Worm (Caenorhabditis elegans) whole organism, L3 larva: ENCODE data around the gene clec-132.

Source experiments
- ZK546.5 ChIP-seq: sonication (generic microtip); optimal IDR thresholded peaks from 2 replicates; lab custom pipeline; 2017; ENCODE audit warnings: missing biosample characterization, missing genetic modification characterization
- ama-1 ChIP-seq: fragments of 150-350 bp; optimal IDR thresholded peaks from 2 replicates; lab custom pipeline; 2018
- ceh-16 ChIP-seq: sonication (generic microtip); optimal IDR thresholded peaks from 2 replicates; lab custom pipeline; 2017; ENCODE audit warnings: missing biosample characterization, missing genetic modification characterization
- ceh-82 ChIP-seq: fragments of 150-350 bp; optimal IDR thresholded peaks from 2 replicates; lab custom pipeline; 2014; ENCODE audit warnings: missing biosample characterization, missing genetic modification characterization
- ceh-9 ChIP-seq: sonication (generic microtip); optimal IDR thresholded peaks from 2 replicates; lab custom pipeline; 2018; ENCODE audit warnings: missing biosample characterization, missing genetic modification characterization
- egl-27 ChIP-seq: sonication (generic microtip); optimal IDR thresholded peaks from 4 replicates; lab custom pipeline; 2017; ENCODE audit warnings: missing biosample characterization, missing genetic modification reagents, missing genetic modification characterization
- egl-5 ChIP-seq: fragments of 150-350 bp; optimal IDR thresholded peaks from 2 replicates; lab custom pipeline; 2017; ENCODE audit warnings: missing biosample characterization, missing genetic modification reagents, missing genetic modification characterization, inconsistent platforms
- elt-2 ChIP-seq: sonication (generic microtip); optimal IDR thresholded peaks from 2 replicates; lab custom pipeline; 2016; ENCODE audit warnings: missing genetic modification reagents, mild to moderate bottlenecking, missing genetic modification characterization, missing compliant biosample characterization
- elt-3 ChIP-seq, 3 experiments: fragments of 150-350 bp in 1 of 3; sonication (generic microtip) in 2 of 3; optimal IDR thresholded peaks; 2 replicates in 2 of 3; 4 replicates in 1 of 3; lab custom pipeline; 2014 to 2017; ENCODE audit warnings: missing biosample characterization in 3 of 3, missing genetic modification characterization in 3 of 3
- eor-1 ChIP-seq, 2 experiments: fragments of 150-350 bp; optimal IDR thresholded peaks; 2 replicates each; lab custom pipeline; 2014 to 2018; ENCODE audit warnings: missing biosample characterization in 2 of 2, missing genetic modification characterization in 2 of 2
- fkh-10 ChIP-seq: sonication (generic microtip); optimal IDR thresholded peaks from 2 replicates; lab custom pipeline; 2017; ENCODE audit warnings: missing biosample characterization, missing genetic modification reagents, missing genetic modification characterization
- fkh-2 ChIP-seq: fragments of 150-350 bp; optimal IDR thresholded peaks from 2 replicates; lab custom pipeline; 2014; ENCODE audit warnings: missing biosample characterization, missing genetic modification reagents, missing genetic modification characterization
- jun-1 ChIP-seq: fragments of 150-350 bp; optimal IDR thresholded peaks from 2 replicates; lab custom pipeline; 2014; ENCODE audit warnings: missing biosample characterization, missing genetic modification reagents, missing genetic modification characterization
- lin-15B ChIP-seq: fragments of 150-350 bp; optimal IDR thresholded peaks from 2 replicates; lab custom pipeline; 2014; ENCODE audit warnings: missing biosample characterization, missing genetic modification characterization
- lin-39 ChIP-seq: fragments of 150-350 bp; optimal IDR thresholded peaks from 2 replicates; lab custom pipeline; 2018; ENCODE audit warnings: missing biosample characterization, missing genetic modification reagents, missing genetic modification characterization
- lsy-12 ChIP-seq: sonication (generic microtip); optimal IDR thresholded peaks from 2 replicates; lab custom pipeline; 2016; ENCODE audit warnings: mild to moderate bottlenecking, missing genetic modification characterization, missing compliant biosample characterization
- mdl-1 ChIP-seq: fragments of 150-350 bp; optimal IDR thresholded peaks from 2 replicates; lab custom pipeline; 2014; ENCODE audit warnings: missing biosample characterization, missing genetic modification characterization
- mml-1 ChIP-seq: fragments of 150-350 bp; sonication (generic microtip); optimal IDR thresholded peaks from 3 replicates; lab custom pipeline; 2014; ENCODE audit warnings: missing biosample characterization, missing genetic modification characterization
- nfya-1 ChIP-seq: sonication (generic microtip); optimal IDR thresholded peaks from 2 replicates; lab custom pipeline; 2017; ENCODE audit warnings: missing genetic modification characterization, mild to moderate bottlenecking, missing compliant biosample characterization, antibody characterized with exemption, moderate library complexity; ENCODE audit not compliant: insufficient read depth
- nhr-11 ChIP-seq: fragments of 150-350 bp; optimal IDR thresholded peaks from 2 replicates; lab custom pipeline; 2014; ENCODE audit warnings: missing biosample characterization, missing genetic modification characterization
- nhr-12 ChIP-seq: fragments of 150-350 bp; optimal IDR thresholded peaks from 2 replicates; lab custom pipeline; 2014; ENCODE audit warnings: missing biosample characterization, missing genetic modification characterization
- nhr-23 ChIP-seq: fragments of 150-350 bp; optimal IDR thresholded peaks from 2 replicates; lab custom pipeline; 2014; ENCODE audit warnings: missing biosample characterization, missing genetic modification reagents, missing genetic modification characterization
- nhr-25 ChIP-seq: sonication (generic microtip); optimal IDR thresholded peaks from 2 replicates; lab custom pipeline; 2017; ENCODE audit warnings: missing biosample characterization, missing genetic modification characterization
- nhr-28 ChIP-seq: fragments of 150-350 bp; optimal IDR thresholded peaks from 2 replicates; lab custom pipeline; 2014; ENCODE audit warnings: missing biosample characterization, missing genetic modification characterization
- nhr-43 ChIP-seq: sonication (generic microtip); optimal IDR thresholded peaks from 2 replicates; lab custom pipeline; 2016; ENCODE audit warnings: mild to moderate bottlenecking, missing genetic modification characterization, missing compliant biosample characterization; ENCODE audit not compliant: poor library complexity, severe bottlenecking
- nhr-76 ChIP-seq: fragments of 150-350 bp; sonication (generic microtip); optimal IDR thresholded peaks from 5 replicates; lab custom pipeline; 2014; ENCODE audit warnings: missing biosample characterization, missing genetic modification characterization
- nhr-77 ChIP-seq: fragments of 150-350 bp; optimal IDR thresholded peaks from 2 replicates; lab custom pipeline; 2014; ENCODE audit warnings: missing biosample characterization, missing genetic modification characterization
- pha-4 ChIP-seq: fragments of 150-350 bp; optimal IDR thresholded peaks from 2 replicates; lab custom pipeline; 2014; ENCODE audit warnings: missing biosample characterization, missing genetic modification reagents, missing genetic modification characterization
- pqm-1 ChIP-seq: fragments of 150-350 bp; optimal IDR thresholded peaks from 2 replicates; lab custom pipeline; 2017; ENCODE audit warnings: missing biosample characterization, missing genetic modification characterization, inconsistent platforms
- sea-2 ChIP-seq: fragments of 150-350 bp; sonication (generic microtip); optimal IDR thresholded peaks from 4 replicates; lab custom pipeline; 2014; ENCODE audit warnings: missing biosample characterization, missing genetic modification reagents, missing genetic modification characterization
- skn-1 ChIP-seq: fragments of 150-350 bp; optimal IDR thresholded peaks from 2 replicates; lab custom pipeline; 2014; ENCODE audit warnings: missing biosample characterization, missing genetic modification characterization
- snpc-4 ChIP-seq: fragments of 150-350 bp; optimal IDR thresholded peaks from 2 replicates; lab custom pipeline; 2014; ENCODE audit warnings: missing biosample characterization, missing genetic modification characterization
- tbx-2 ChIP-seq: sonication (generic microtip); optimal IDR thresholded peaks from 2 replicates; lab custom pipeline; 2016; ENCODE audit warnings: mild to moderate bottlenecking, missing genetic modification characterization, missing compliant biosample characterization
- unc-62 ChIP-seq: fragments of 150-350 bp; sonication (generic microtip); optimal IDR thresholded peaks from 4 replicates; lab custom pipeline; 2014; ENCODE audit warnings: missing biosample characterization, missing genetic modification reagents, missing genetic modification characterization
- zag-1 ChIP-seq: fragments of 150-350 bp; optimal IDR thresholded peaks from 2 replicates; lab custom pipeline; 2014; ENCODE audit warnings: missing biosample characterization, missing genetic modification characterization
- ztf-11 ChIP-seq: fragments of 150-350 bp; optimal IDR thresholded peaks from 2 replicates; lab custom pipeline; 2014; ENCODE audit warnings: missing biosample characterization, missing genetic modification characterization
- ztf-4 ChIP-seq: fragments of 150-350 bp; optimal IDR thresholded peaks from 2 replicates; lab custom pipeline; 2014; ENCODE audit warnings: missing biosample characterization, missing genetic modification characterization

clec-132 gene

DNA sequence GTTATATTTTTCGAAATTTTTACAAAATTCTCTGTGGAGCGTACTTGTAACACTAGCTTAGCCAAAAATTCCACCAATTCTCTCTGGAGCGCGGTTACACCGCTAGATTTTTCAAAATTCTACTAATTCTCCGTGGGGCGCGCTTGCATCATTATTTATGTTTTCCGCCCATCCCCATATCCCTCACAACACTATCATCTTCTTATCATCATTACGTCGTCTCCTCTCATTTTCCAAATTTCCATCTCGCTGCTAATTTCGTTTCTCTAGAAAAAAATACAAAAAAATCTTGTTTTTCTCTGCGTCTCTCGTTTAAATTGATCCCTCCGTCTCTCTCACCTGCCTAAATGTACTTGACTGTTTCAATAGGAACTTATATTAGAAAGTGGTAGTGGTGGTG is 21.6 kb upstream of the clec-132 start:
- TF ChIP-seq tbx-2 (no peak), nhr-43 (tag; lab: Kevin White, UChicago) (peak; percentile 12)

DNA sequence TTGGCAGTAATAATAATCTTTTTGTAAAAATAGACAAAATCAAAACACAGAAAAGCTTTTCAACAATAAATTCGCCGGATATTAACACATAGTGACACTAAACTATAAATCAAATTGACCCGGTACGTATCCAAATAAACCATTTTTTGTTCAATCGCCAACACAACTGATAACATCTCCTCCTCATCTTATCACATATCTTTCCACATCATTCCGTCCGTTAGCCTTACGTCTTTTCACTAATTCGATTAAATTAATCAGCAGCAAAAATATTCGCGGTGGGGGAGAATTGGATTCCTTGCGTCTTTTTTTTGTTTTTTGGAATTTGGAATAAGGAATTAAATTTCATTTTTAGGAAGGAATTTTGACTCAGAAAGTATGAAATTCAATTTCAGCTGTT is 20.3 kb upstream of the clec-132 start:
- TF ChIP-seq zag-1 = no peak
- TF ChIP-seq mdl-1 = no peak
- no peak for TF ChIP-seq elt-3 (tag; optimal IDR thresholded peaks at IDR 0.05; lab: Kevin White, UChicago)
- no peak for TF ChIP-seq jun-1
- no peak for TF ChIP-seq ceh-16
- no peak for TF ChIP-seq eor-1 (tag; optimal IDR thresholded peaks at IDR 0.05; lab: Kevin White, UChicago)
- TF ChIP-seq nhr-23 = no peak
- no peak for TF ChIP-seq ceh-82 (tag; lab: Kevin White, UChicago)
- no peak for TF ChIP-seq egl-27
- no peak for TF ChIP-seq lin-39
- no peak for TF ChIP-seq skn-1
- no peak for TF ChIP-seq sea-2 (GFP tag; lab: Kevin White, UChicago)
- TF ChIP-seq ztf-4 (tag; lab: Kevin White, UChicago) = no peak
- no peak for TF ChIP-seq lsy-12 (tag; lab: Kevin White, UChicago)
- no peak for TF ChIP-seq fkh-10 (GFP tag; lab: Kevin White, UChicago)
- TF ChIP-seq pqm-1 = no peak
- TF ChIP-seq fkh-2 (tag; lab: Kevin White, UChicago) = no peak
- no peak for TF ChIP-seq elt-2 (tag; lab: Kevin White, UChicago)
- TF ChIP-seq egl-5 (tag; lab: Kevin White, UChicago) = no peak
- TF ChIP-seq, all 47 proteins: peak for 0

DNA sequence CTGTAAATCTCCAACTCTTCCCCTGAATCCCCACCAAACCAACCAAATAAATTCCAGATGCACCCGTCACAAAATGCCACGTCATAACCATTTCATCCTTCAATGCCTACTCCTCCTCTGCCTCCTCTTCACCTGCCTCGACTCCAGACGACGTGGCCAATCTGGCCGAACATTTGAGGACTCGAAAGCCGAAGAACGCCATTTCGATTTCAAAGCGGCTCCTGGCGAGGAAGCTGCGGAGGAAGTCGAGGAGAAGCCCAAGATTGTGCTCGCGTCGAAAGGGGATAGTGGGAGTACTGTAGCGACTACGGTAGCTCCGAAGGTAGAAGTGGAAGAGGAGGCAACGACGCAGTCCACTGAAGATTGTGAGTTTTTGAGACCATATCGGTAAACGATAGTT is 19.4 kb upstream of the clec-132 start, which contains the start of gene lgc-45:
TSS of gene lgc-45 (plus strand) at position 56 of the 400 bp plus-strand sequence.
- no peak for TF ChIP-seq unc-62 (GFP tag; lab: Kevin White, UChicago)

DNA sequence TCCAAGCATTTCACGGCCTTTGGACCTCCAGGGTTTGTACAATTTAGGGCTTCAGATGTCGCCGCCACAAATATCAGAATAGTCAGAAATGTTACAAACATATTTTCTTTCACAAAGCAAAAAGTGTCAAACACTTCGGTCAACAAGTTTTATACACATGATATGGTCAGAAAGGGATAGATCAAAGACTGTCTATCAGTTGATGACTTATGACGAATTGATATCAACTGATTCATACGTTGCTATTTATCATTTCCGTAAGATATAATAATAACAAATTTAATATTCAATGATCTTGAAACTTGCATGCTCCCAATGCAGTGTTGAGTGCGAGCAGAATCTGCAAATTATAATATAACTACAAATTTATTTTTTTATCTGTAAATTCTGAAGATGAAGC is 16.2 kb upstream of the clec-132 start, which contains the start of gene W10G11.1:
TSS of gene W10G11.1 (minus strand) at position 101 of the 400 bp plus-strand sequence.
- no peak for TF ChIP-seq elt-2 (tag; lab: Kevin White, UChicago)
- TF ChIP-seq nhr-12 (tag; lab: Kevin White, UChicago) = no peak
- TF ChIP-seq nhr-11 (tag; lab: Kevin White, UChicago) = no peak
- TF ChIP-seq nfya-1 (tag; lab: Kevin White, UChicago) = no peak
- no peak for TF ChIP-seq pqm-1
- no peak for TF ChIP-seq ztf-11
- no peak for TF ChIP-seq nhr-23
- no peak for TF ChIP-seq egl-5 (tag; lab: Kevin White, UChicago)
- TF ChIP-seq skn-1 = no peak
- TF ChIP-seq snpc-4 (tag; lab: Kevin White, UChicago) = no peak
- no peak for TF ChIP-seq ceh-9 (tag; lab: Kevin White, UChicago)
- no peak for TF ChIP-seq nhr-76 (tag; lab: Kevin White, UChicago)
- no peak for TF ChIP-seq fkh-2 (tag; lab: Kevin White, UChicago)
- no peak for TF ChIP-seq nhr-25 (tag; lab: Kevin White, UChicago)
- TF ChIP-seq zag-1 = no peak
- TF ChIP-seq ceh-16 = no peak
- TF ChIP-seq pha-4 (tag; lab: Kevin White, UChicago) = no peak
- no peak for TF ChIP-seq nhr-28 (tag; lab: Kevin White, UChicago)
- no peak for TF ChIP-seq mml-1
- TF ChIP-seq ama-1 (lab: Kevin White, UChicago) = no peak

DNA sequence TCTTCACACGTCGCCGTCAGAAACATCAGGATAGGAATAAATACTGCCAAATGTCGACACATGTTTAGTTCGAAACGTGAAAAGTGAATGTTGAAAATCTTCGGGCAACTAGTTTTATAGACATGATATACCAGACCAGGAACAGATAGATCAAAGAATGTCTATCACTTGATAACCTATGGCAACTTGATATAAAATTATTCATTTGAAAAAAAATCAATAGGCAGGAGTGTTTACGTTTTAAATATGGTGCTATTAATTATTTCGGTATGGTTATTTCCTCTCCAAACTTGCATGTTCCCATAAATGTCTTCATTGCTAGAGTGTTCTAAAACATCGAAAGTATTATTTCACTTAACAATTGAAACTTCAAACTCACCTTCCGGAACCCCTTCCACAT is 15.3 kb upstream of the clec-132 start, which contains the start of gene W10G11.2:
TSS of gene W10G11.2 (minus strand) at position 101 of the 400 bp plus-strand sequence.
- TF ChIP-seq fkh-2 (tag; lab: Kevin White, UChicago) (no peak), ZK546.5 (tag; lab: Kevin White, UChicago) (no peak), eor-1 (tag; optimal IDR thresholded peaks at IDR 0.05; lab: Kevin White, UChicago) (no peak), lin-15B (tag; lab: Kevin White, UChicago) (no peak), nhr-23 (no peak), nfya-1 (tag; lab: Kevin White, UChicago) (no peak), nhr-77 (tag; lab: Kevin White, UChicago) (no peak)
